Worm (Caenorhabditis elegans) whole organism, L2 larva: ENCODE measurements around the gene F44B9.10.

Source experiments
- alr-1 ChIP-seq: fragments of 150-350 bp; optimal IDR thresholded peaks from 2 replicates; lab custom pipeline; 2014; ENCODE audit warnings: missing biosample characterization, missing genetic modification characterization
- aly-2 ChIP-seq: fragments of 150-350 bp; optimal IDR thresholded peaks from 2 replicates; lab custom pipeline; 2014; ENCODE audit warnings: missing biosample characterization, missing genetic modification characterization
- ama-1 ChIP-seq: fragments of 150-350 bp; optimal IDR thresholded peaks from 2 replicates; lab custom pipeline; 2018; ENCODE audit warnings: inconsistent platforms
- blmp-1 ChIP-seq: sonication (generic microtip); optimal IDR thresholded peaks from 2 replicates; lab custom pipeline; 2017; ENCODE audit warnings: missing genetic modification characterization, mild to moderate bottlenecking, missing compliant biosample characterization, antibody characterized with exemption, moderate library complexity; ENCODE audit not compliant: insufficient read depth
- ceh-16 ChIP-seq: fragments of 150-350 bp; optimal IDR thresholded peaks from 2 replicates; lab custom pipeline; 2014; ENCODE audit warnings: missing biosample characterization, missing genetic modification characterization
- crh-2 ChIP-seq: sonication (generic microtip); optimal IDR thresholded peaks from 2 replicates; lab custom pipeline; 2017; ENCODE audit warnings: missing biosample characterization, missing genetic modification characterization
- dmd-4 ChIP-seq: sonication (generic microtip); optimal IDR thresholded peaks from 2 replicates; lab custom pipeline; 2017; ENCODE audit warnings: missing biosample characterization, missing genetic modification characterization
- egl-27 ChIP-seq: sonication (generic microtip); optimal IDR thresholded peaks from 3 replicates; lab custom pipeline; 2017; ENCODE audit warnings: missing biosample characterization, missing genetic modification reagents, missing genetic modification characterization
- elt-3 ChIP-seq: sonication (generic microtip); optimal IDR thresholded peaks from 2 replicates; lab custom pipeline; 2017; ENCODE audit warnings: missing biosample characterization, missing genetic modification characterization
- fos-1 ChIP-seq: fragments of 150-350 bp; optimal IDR thresholded peaks from 2 replicates; lab custom pipeline; 2014; ENCODE audit warnings: missing biosample characterization, missing genetic modification characterization
- gmeb-1 ChIP-seq: fragments of 150-350 bp; optimal IDR thresholded peaks from 2 replicates; lab custom pipeline; 2014; ENCODE audit warnings: missing biosample characterization, missing genetic modification characterization
- lin-11 ChIP-seq: fragments of 150-350 bp; sonication (generic microtip); optimal IDR thresholded peaks from 2 replicates; lab custom pipeline; 2014; ENCODE audit warnings: missing biosample characterization, missing genetic modification characterization, inconsistent platforms, mixed read lengths
- lin-13 ChIP-seq: fragments of 150-350 bp; optimal IDR thresholded peaks from 2 replicates; lab custom pipeline; 2014; ENCODE audit warnings: missing biosample characterization, missing genetic modification reagents, missing genetic modification characterization
- lin-39 ChIP-seq: fragments of 150-350 bp; optimal IDR thresholded peaks from 2 replicates; lab custom pipeline; 2014; ENCODE audit warnings: missing biosample characterization, missing genetic modification reagents, missing genetic modification characterization
- lsy-2 ChIP-seq, 2 experiments: fragments of 150-350 bp in 1 of 2; sonication (generic microtip) in 1 of 2; optimal IDR thresholded peaks; 2 replicates each; lab custom pipeline; 2014 to 2017; ENCODE audit warnings: missing biosample characterization in 2 of 2, missing genetic modification characterization in 2 of 2
- mab-5 ChIP-seq: fragments of 150-350 bp; optimal IDR thresholded peaks from 2 replicates; lab custom pipeline; 2014; ENCODE audit warnings: missing biosample characterization, missing genetic modification characterization
- mbf-1 ChIP-seq: sonication (generic microtip); optimal IDR thresholded peaks from 2 replicates; lab custom pipeline; 2017; ENCODE audit warnings: missing biosample characterization, missing genetic modification characterization
- mdl-1 ChIP-seq, 2 experiments: fragments of 150-350 bp in 1 of 2; sonication (generic microtip) in 1 of 2; optimal IDR thresholded peaks; 2 replicates each; lab custom pipeline; 2017; ENCODE audit warnings: missing biosample characterization in 2 of 2, missing genetic modification characterization in 2 of 2
- nhr-10 ChIP-seq: sonication (generic microtip); optimal IDR thresholded peaks from 2 replicates; lab custom pipeline; 2017; ENCODE audit warnings: missing biosample characterization, missing genetic modification characterization
- nhr-11 ChIP-seq: fragments of 150-350 bp; optimal IDR thresholded peaks from 2 replicates; lab custom pipeline; 2014; ENCODE audit warnings: missing biosample characterization, missing genetic modification characterization
- nhr-12 ChIP-seq: fragments of 150-350 bp; optimal IDR thresholded peaks from 2 replicates; lab custom pipeline; 2014; ENCODE audit warnings: missing biosample characterization, missing genetic modification characterization
- nhr-21 ChIP-seq: fragments of 150-350 bp; optimal IDR thresholded peaks from 2 replicates; lab custom pipeline; 2014; ENCODE audit warnings: missing biosample characterization, missing genetic modification characterization
- nhr-23 ChIP-seq: fragments of 150-350 bp; optimal IDR thresholded peaks from 2 replicates; lab custom pipeline; 2014; ENCODE audit warnings: missing biosample characterization, missing genetic modification reagents, missing genetic modification characterization
- nhr-237 ChIP-seq: fragments of 150-350 bp; optimal IDR thresholded peaks from 2 replicates; lab custom pipeline; 2014; ENCODE audit warnings: missing biosample characterization, missing genetic modification characterization
- nhr-25 ChIP-seq: fragments of 150-350 bp; sonication (generic microtip); optimal IDR thresholded peaks from 3 replicates; lab custom pipeline; 2014; ENCODE audit warnings: missing biosample characterization, missing genetic modification characterization
- nhr-6 ChIP-seq: fragments of 150-350 bp; optimal IDR thresholded peaks from 2 replicates; lab custom pipeline; 2014; ENCODE audit warnings: missing biosample characterization, missing genetic modification characterization
- nhr-77 ChIP-seq: fragments of 150-350 bp; optimal IDR thresholded peaks from 2 replicates; lab custom pipeline; 2014; ENCODE audit warnings: missing biosample characterization, missing genetic modification characterization
- peb-1 ChIP-seq: fragments of 150-350 bp; optimal IDR thresholded peaks from 2 replicates; lab custom pipeline; 2014; ENCODE audit warnings: missing biosample characterization, missing genetic modification characterization
- skn-1 ChIP-seq: sonication (generic microtip); optimal IDR thresholded peaks from 2 replicates; lab custom pipeline; 2017; ENCODE audit warnings: missing biosample characterization, missing genetic modification characterization
- sma-9 ChIP-seq, 2 experiments: fragments of 150-350 bp in 1 of 2; sonication (generic microtip) in 1 of 2; optimal IDR thresholded peaks; 2 replicates each; lab custom pipeline; 2014 to 2016; ENCODE audit warnings: missing genetic modification characterization in 2 of 2, mild to moderate bottlenecking in 1 of 2, missing biosample characterization in 1 of 2, missing compliant biosample characterization in 1 of 2, missing genetic modification reagents in 1 of 2, moderate library complexity in 1 of 2
- snpc-4 ChIP-seq: fragments of 150-350 bp; optimal IDR thresholded peaks from 2 replicates; lab custom pipeline; 2014; ENCODE audit warnings: missing biosample characterization, missing genetic modification characterization
- unc-62 ChIP-seq: fragments of 150-350 bp; optimal IDR thresholded peaks from 2 replicates; lab custom pipeline; 2014; ENCODE audit warnings: missing biosample characterization, missing genetic modification reagents, missing genetic modification characterization
- zag-1 ChIP-seq: fragments of 150-350 bp; optimal IDR thresholded peaks from 2 replicates; lab custom pipeline; 2014; ENCODE audit warnings: missing biosample characterization, missing genetic modification characterization
- ztf-1 ChIP-seq: fragments of 200-800 bp; sonication (Bioruptor generic); conservative IDR thresholded peaks from 2 replicates; pipeline ENCODE4 v1.3.6; 2022; ENCODE audit warnings: missing genetic modification characterization, missing compliant biosample characterization
- ztf-11 ChIP-seq: sonication (generic microtip); optimal IDR thresholded peaks from 2 replicates; lab custom pipeline; 2017; ENCODE audit warnings: missing biosample characterization, missing genetic modification characterization
- ztf-4 ChIP-seq: fragments of 150-350 bp; optimal IDR thresholded peaks from 2 replicates; lab custom pipeline; 2014; ENCODE audit warnings: missing biosample characterization, missing genetic modification characterization

F44B9.10 gene

DNA sequence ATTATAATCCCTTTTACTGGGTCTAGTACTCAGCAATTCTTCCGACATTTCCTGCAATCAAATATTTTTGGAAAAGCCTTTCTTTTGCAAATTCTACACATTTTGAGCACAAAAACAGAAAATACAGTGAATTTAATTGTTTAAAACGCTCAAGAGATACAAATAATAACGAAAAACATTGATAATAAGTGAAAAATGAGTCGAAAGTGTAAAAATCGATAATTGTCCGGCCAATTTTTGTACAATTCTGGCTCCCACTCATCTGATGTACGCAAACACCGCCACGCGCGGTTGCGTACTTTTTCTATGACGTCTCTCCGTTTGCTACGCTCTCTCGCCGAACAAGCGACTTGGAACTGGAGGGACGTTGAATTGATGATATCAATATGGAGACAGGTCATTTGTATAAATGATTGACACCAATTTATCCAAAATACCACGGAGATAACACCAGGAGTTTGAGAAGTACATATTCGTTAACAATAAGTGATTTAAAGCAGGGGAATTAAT lies 12.6 kb downstream of the F44B9.10 start, which contains the start of gene lin-36 (continued):
- TF ChIP-seq nhr-23 (no peak), nhr-25 (peak; percentile 74), skn-1 (tag; lab: Kevin White, UChicago) (peak; percentile 44), mab-5 (tag; lab: Kevin White, UChicago) (peak; percentile 63), ama-1 (lab: Kevin White, UChicago) (no peak), mdl-1 (tag; optimal IDR thresholded peaks at IDR 0.05; lab: Kevin White, UChicago) (no peak), dmd-4 (no peak), peb-1 (tag; lab: Kevin White, UChicago) (no peak), nhr-11 (tag; lab: Kevin White, UChicago) (no peak), lin-39 (no peak), nhr-77 (tag; lab: Kevin White, UChicago) (no peak), nhr-21 (peak; percentile 58), lin-13 (peak; percentile 85)
- TF ChIP-seq, all 48 proteins: peak for 20

- TF ChIP-seq skn-1 (tag; lab: Kevin White, UChicago) (no peak), lin-13 (no peak), mdl-1 (tag; optimal IDR thresholded peaks at IDR 0.05; lab: Kevin White, UChicago) (no peak), dmd-4 (no peak), ceh-16 (tag; lab: Kevin White, UChicago) (no peak), crh-2 (no peak), unc-62 (GFP tag; lab: Kevin White, UChicago) (no peak), lin-39 (no peak), nhr-237 (tag; lab: Kevin White, UChicago) (no peak), alr-1 (tag; lab: Kevin White, UChicago) (no peak), ztf-11 (no peak), fos-1 (no peak), sma-9 (GFP tag; optimal IDR thresholded peaks at IDR 0.05; lab: Kevin White, UChicago) (no peak), sma-9 (tag; optimal IDR thresholded peaks at IDR 0.05; lab: Kevin White, UChicago) (no peak), nhr-21 (no peak), nhr-23 (no peak), aly-2 (tag; lab: Kevin White, UChicago) (no peak), elt-3 (tag; lab: Kevin White, UChicago) (no peak), zag-1 (tag; lab: Kevin White, UChicago) (no peak)
Measured at ce11 chrIII:8017053-8017452, 16.4 kb downstream of the F44B9.10 start.

ce11 chrIII:8016438-8016837 lies 17.0 kb downstream of the F44B9.10 start, which contains the start of gene F44B9.5:
Gene F44B9.5 (minus strand): TSS chrIII:8016538.
- TF ChIP-seq nhr-21 (no peak), lsy-2 (tag; optimal IDR thresholded peaks at IDR 0.05; lab: Kevin White, UChicago) (no peak), blmp-1 (tag; lab: Kevin White, UChicago) (no peak), elt-3 (tag; lab: Kevin White, UChicago) (no peak), nhr-23 (no peak), lin-11 (tag; lab: Kevin White, UChicago) (no peak), nhr-77 (tag; lab: Kevin White, UChicago) (no peak), nhr-6 (tag; lab: Kevin White, UChicago) (no peak), nhr-10 (tag; lab: Kevin White, UChicago) (no peak), gmeb-1 (no peak), snpc-4 (tag; lab: Kevin White, UChicago) (no peak)

- TF ChIP-seq egl-27 (tag; lab: Kevin White, UChicago) (no peak), nhr-12 (tag; lab: Kevin White, UChicago) (no peak), lin-39 (no peak), gmeb-1 (no peak), skn-1 (tag; lab: Kevin White, UChicago) (no peak), ztf-1 (GFP tag; lab: Robert Waterston, UW) (no peak), ztf-11 (no peak), lin-13 (no peak), zag-1 (tag; lab: Kevin White, UChicago) (no peak), ama-1 (lab: Kevin White, UChicago) (no peak), ztf-4 (tag; lab: Kevin White, UChicago) (no peak), mbf-1 (tag; lab: Kevin White, UChicago) (no peak)
Measured at ce11 chrIII:8013582-8013981, 19.9 kb downstream of the F44B9.10 start.
